Fruit fly (Drosophila melanogaster): ENCODE results near the gene Clic.

- TF ChIP-seq CG8478 (optimal IDR thresholded peaks at IDR 0.05): no peak
- TF ChIP-seq CTCF (optimal IDR thresholded peaks at IDR 0.05): no peak
These were observed 37.9 kb downstream of the Clic start for dm6 chrX:13783958-13784907.
